Fruit fly (Drosophila melanogaster): ENCODE measurements around the gene msl-1.

Gene msl-1

dm6 chr2L:18665952-18666606 lies 22.5 kb downstream of the msl-1 start (continued):
- TF ChIP-seq CG6654 (GFP tag; optimal IDR thresholded peaks at IDR 0.05) (no peak), pan (optimal IDR thresholded peaks at IDR 0.05) (no peak), pan (GFP tag; optimal IDR thresholded peaks at IDR 0.05 in 1 of 2, IDR thresholded peaks at IDR 0.05 in 1 of 2) (no peak), CG8478 (optimal IDR thresholded peaks at IDR 0.05) (no peak), sens-2 (GFP tag; IDR thresholded peaks at IDR 0.05) (no peak), chif (GFP tag; optimal IDR thresholded peaks at IDR 0.05) (peak in 1 of 2 experiments; percentile 73), trh (GFP tag; optimal IDR thresholded peaks at IDR 0.05) (no peak), D19A (tag; optimal IDR thresholded peaks at IDR 0.05) (peak; percentile 39), salm (tag; optimal IDR thresholded peaks at IDR 0.05) (no peak), cg (GFP tag; optimal IDR thresholded peaks at IDR 0.05) (no peak), CG7372 (GFP tag; IDR thresholded peaks at IDR 0.05) (peak; percentile 53; the same call in 1 of the 2 replicates), CG4360 (GFP tag; IDR thresholded peaks at IDR 0.05) (no peak), Hr51 (GFP tag; optimal IDR thresholded peaks at IDR 0.05) (peak in 1 of 2 experiments; percentile 2), da (GFP tag; optimal IDR thresholded peaks at IDR 0.05) (peak; percentile 25), Nf-YC (tag; optimal IDR thresholded peaks at IDR 0.05) (no peak), CG12155 (GFP tag; optimal IDR thresholded peaks at IDR 0.05) (peak; percentile 13), Gsc (GFP tag; IDR thresholded peaks at IDR 0.05) (no peak), mam (GFP tag; optimal IDR thresholded peaks at IDR 0.05) (peak; percentile 48), CG7271 (tag; optimal IDR thresholded peaks at IDR 0.05) (no peak), Chrac-16 (GFP tag; optimal IDR thresholded peaks at IDR 0.05) (peak; percentile 43), en (GFP tag; optimal IDR thresholded peaks at IDR 0.05) (peak; percentile 5), CG12071 (GFP tag; optimal IDR thresholded peaks at IDR 0.05) (no peak), HLHmδ (GFP tag; optimal IDR thresholded peaks at IDR 0.05) (no peak), CG16779 (GFP tag; IDR thresholded peaks at IDR 0.05) (no peak), CG11456 (GFP tag; IDR thresholded peaks at IDR 0.05) (peak; percentile 90), usp (GFP tag; optimal IDR thresholded peaks at IDR 0.05) (no peak), ac (GFP tag; optimal IDR thresholded peaks at IDR 0.05) (no peak), CG10431 (GFP tag; optimal IDR thresholded peaks at IDR 0.05) (no peak), zfh2 (GFP tag; optimal IDR thresholded peaks at IDR 0.05) (peak; percentile 7), sqz (GFP tag; optimal IDR thresholded peaks at IDR 0.05) (no peak), bab2 (GFP tag; optimal IDR thresholded peaks at IDR 0.05) (peak; percentile 43), YL-1 (GFP tag; optimal IDR thresholded peaks at IDR 0.05) (no peak), maf-S (GFP tag; optimal IDR thresholded peaks at IDR 0.05) (peak; percentile 45), sens (GFP tag) (peak; percentile 77), CG12236 (GFP tag; optimal IDR thresholded peaks at IDR 0.05) (no peak), sim (GFP tag; IDR thresholded peaks at IDR 0.05) (no peak), Oaz (GFP tag; IDR thresholded peaks at IDR 0.05) (no peak), CG10543 (GFP tag; optimal IDR thresholded peaks at IDR 0.05) (no peak), CG1529 (GFP tag; optimal IDR thresholded peaks at IDR 0.05) (no peak), CG34376 (GFP tag; optimal IDR thresholded peaks at IDR 0.05) (no peak), CG6765 (GFP tag; optimal IDR thresholded peaks at IDR 0.05) (no peak), CG14860 (GFP tag; IDR thresholded peaks at IDR 0.05; ENCODE audit: partially characterized antibody) (0 out of 3 replicates have a peak, but pooled peaks have one; percentile 20), zen (tag; optimal IDR thresholded peaks at IDR 0.05) (peak; percentile 71), ash1 (GFP tag; optimal IDR thresholded peaks at IDR 0.05) (no peak), CG17361 (GFP tag; IDR thresholded peaks at IDR 0.05) (no peak), CG8089 (GFP tag; optimal IDR thresholded peaks at IDR 0.05) (peak; percentile 30), CG11560 (tag; IDR thresholded peaks at IDR 0.05) (no peak), bcd (GFP tag; optimal IDR thresholded peaks at IDR 0.05) (peak; percentile 61), CG18764 (GFP tag; optimal IDR thresholded peaks at IDR 0.05) (peak; percentile 23), CG17359 (tag; optimal IDR thresholded peaks at IDR 0.05) (peak; percentile 34), knrl (GFP tag; IDR thresholded peaks at IDR 0.05; ENCODE audit: partially characterized antibody) (peak; percentile 60; the same call in 2 of the 3 replicates)
